Worm (Caenorhabditis elegans) whole organism, young adult: Measurements from ENCODE around the gene pgm-3.

Experiments used
- B0261.1 ChIP-seq: sonication (generic microtip); optimal IDR thresholded peaks from 2 replicates; lab custom pipeline; 2016; ENCODE audit warnings: mild to moderate bottlenecking, missing genetic modification characterization, moderate library complexity, missing compliant biosample characterization
- B0336.3 ChIP-seq: fragments of 200-800 bp; sonication (Bioruptor generic); IDR thresholded peaks from 2 replicates; pipeline ENCODE4 v1.3.6; 2022; ENCODE audit warnings: missing genetic modification characterization, missing compliant biosample characterization
- F23B12.7 ChIP-seq: sonication (generic microtip); optimal IDR thresholded peaks from 2 replicates; lab custom pipeline; 2017; ENCODE audit warnings: missing genetic modification characterization, mild to moderate bottlenecking, missing compliant biosample characterization, antibody characterized with exemption, moderate library complexity; ENCODE audit not compliant: insufficient read depth
- F37B4.10 ChIP-seq: fragments of 200-800 bp; sonication (Bioruptor generic); IDR thresholded peaks from 2 replicates; pipeline ENCODE4 v1.3.6; 2022; ENCODE audit warnings: missing genetic modification characterization, missing compliant biosample characterization
- F57A8.1 ChIP-seq: fragments of 200-800 bp; sonication (Bioruptor generic); optimal IDR thresholded peaks from 2 replicates; lab custom pipeline; 2018; ENCODE audit warnings: mild to moderate bottlenecking, missing genetic modification characterization, moderate library complexity, missing compliant biosample characterization
- K12H6.12 ChIP-seq: fragments of 200-800 bp; sonication (Bioruptor generic); optimal IDR thresholded peaks from 2 replicates; lab custom pipeline; 2018; ENCODE audit warnings: mild to moderate bottlenecking, missing genetic modification characterization, missing compliant biosample characterization
- T26A5.8 ChIP-seq: sonication (generic microtip); optimal IDR thresholded peaks from 2 replicates; lab custom pipeline; 2016; ENCODE audit warnings: missing genetic modification characterization, missing compliant biosample characterization
- Y53F4B.3 ChIP-seq: fragments of 200-800 bp; sonication (Bioruptor generic); IDR thresholded peaks from 2 replicates; pipeline ENCODE4 v1.3.6; 2022; ENCODE audit warnings: missing genetic modification reagents, missing genetic modification characterization, missing compliant biosample characterization
- Y67H2A.10 ChIP-seq: fragments of 200-800 bp; sonication (Bioruptor generic); conservative IDR thresholded peaks from 2 replicates; pipeline ENCODE4 v1.3.6; 2022; ENCODE audit warnings: missing genetic modification reagents, missing genetic modification characterization, missing compliant biosample characterization
- Y95B8A.8 ChIP-seq: fragments of 200-800 bp; sonication (Bioruptor generic); IDR thresholded peaks from 2 replicates; pipeline ENCODE4 v1.3.6; 2022; ENCODE audit warnings: missing genetic modification reagents, missing genetic modification characterization, missing compliant biosample characterization
- ama-1 ChIP-seq, 3 experiments: fragments of 150-350 bp in 1 of 3; sonication (generic microtip) in 2 of 3; optimal IDR thresholded peaks; 2 replicates each; lab custom pipeline; 2014 to 2018; ENCODE audit warnings: missing biosample characterization in 2 of 3, missing genetic modification characterization in 2 of 3, missing genetic modification reagents in 2 of 3
- aptf-3 ChIP-seq: fragments of 200-800 bp; sonication (Bioruptor generic); IDR thresholded peaks from 2 replicates; pipeline ENCODE4 v1.3.6; 2022; ENCODE audit warnings: missing genetic modification characterization, missing compliant biosample characterization
- attf-3 ChIP-seq: fragments of 200-800 bp; sonication (Bioruptor generic); conservative IDR thresholded peaks from 2 replicates; pipeline ENCODE4 v1.3.6; 2022; ENCODE audit warnings: missing genetic modification reagents, missing genetic modification characterization, missing compliant biosample characterization
- ceh-27 ChIP-seq: fragments of 200-800 bp; sonication (Bioruptor generic); optimal IDR thresholded peaks from 2 replicates; lab custom pipeline; 2018; ENCODE audit warnings: mild to moderate bottlenecking, missing genetic modification characterization, moderate library complexity, missing compliant biosample characterization
- ceh-40 ChIP-seq: fragments of 200-800 bp; sonication (Bioruptor generic); IDR thresholded peaks from 2 replicates; pipeline ENCODE4 v1.3.6; 2022; ENCODE audit warnings: missing genetic modification characterization, missing compliant biosample characterization
- ceh-79 ChIP-seq: sonication (generic microtip); optimal IDR thresholded peaks from 2 replicates; lab custom pipeline; 2017; ENCODE audit warnings: mild to moderate bottlenecking, missing genetic modification characterization, missing compliant biosample characterization
- ceh-91 ChIP-seq: fragments of 200-800 bp; sonication (Bioruptor generic); IDR thresholded peaks from 2 replicates; pipeline ENCODE4 v1.3.6; 2022; ENCODE audit warnings: missing genetic modification reagents, missing genetic modification characterization, missing compliant biosample characterization
- efl-1 ChIP-seq: fragments of 150-350 bp; optimal IDR thresholded peaks from 2 replicates; lab custom pipeline; 2014; ENCODE audit warnings: missing biosample characterization, missing genetic modification reagents, missing genetic modification characterization
- egl-18 ChIP-seq: fragments of 200-800 bp; sonication (Bioruptor generic); IDR thresholded peaks from 2 replicates; pipeline ENCODE4 v1.3.6; 2022; ENCODE audit warnings: missing genetic modification reagents, missing genetic modification characterization, missing compliant biosample characterization
- gei-17 ChIP-seq: fragments of 200-800 bp; sonication (Bioruptor generic); optimal IDR thresholded peaks from 2 replicates; lab custom pipeline; 2018; ENCODE audit warnings: mild to moderate bottlenecking, missing genetic modification characterization, missing compliant biosample characterization
- him-1 ChIP-seq: sonication (generic microtip); optimal IDR thresholded peaks from 2 replicates; lab custom pipeline; 2016; ENCODE audit warnings: missing genotype, missing genetic modification reagents, missing genetic modification characterization, missing compliant biosample characterization
- hmg-1.2 ChIP-seq: fragments of 200-800 bp; sonication (Bioruptor generic); IDR thresholded peaks from 2 replicates; pipeline ENCODE4 v1.3.6; 2022; ENCODE audit warnings: missing genetic modification reagents, missing genetic modification characterization, missing compliant biosample characterization
- hmg-20 ChIP-seq: fragments of 200-800 bp; sonication (Bioruptor generic); IDR thresholded peaks from 2 replicates; pipeline ENCODE4 v1.3.6; 2022; ENCODE audit warnings: missing genetic modification reagents, missing genetic modification characterization, missing compliant biosample characterization
- let-607 ChIP-seq, 2 experiments: fragments of 200-800 bp in 1 of 2; sonication (Bioruptor generic) in 1 of 2; sonication (generic microtip) in 1 of 2; optimal IDR thresholded peaks; 2 replicates each; lab custom pipeline; 2016 to 2018; ENCODE audit warnings: mild to moderate bottlenecking in 2 of 2, missing compliant biosample characterization in 2 of 2, missing genetic modification characterization in 2 of 2, moderate library complexity in 2 of 2, missing genotype in 1 of 2
- lin-26 ChIP-seq: fragments of 200-800 bp; sonication (Bioruptor generic); IDR thresholded peaks from 2 replicates; pipeline ENCODE4 v1.3.6; 2022; ENCODE audit warnings: missing genetic modification reagents, missing genetic modification characterization, missing compliant biosample characterization
- lsl-1 ChIP-seq: fragments of 200-800 bp; sonication (Bioruptor generic); optimal IDR thresholded peaks from 2 replicates; lab custom pipeline; 2018; ENCODE audit warnings: mild to moderate bottlenecking, missing genetic modification characterization, moderate library complexity, missing compliant biosample characterization
- lsy-27 ChIP-seq: sonication (generic microtip); optimal IDR thresholded peaks from 2 replicates; lab custom pipeline; 2017; ENCODE audit warnings: missing genetic modification characterization, mild to moderate bottlenecking, missing compliant biosample characterization, antibody characterized with exemption, missing genotype, borderline replicate concordance; ENCODE audit not compliant: insufficient read depth
- madf-6 ChIP-seq: fragments of 200-800 bp; sonication (Bioruptor generic); IDR thresholded peaks from 2 replicates; pipeline ENCODE4 v1.3.6; 2022; ENCODE audit warnings: missing genetic modification reagents, missing genetic modification characterization, missing compliant biosample characterization
- madf-8 ChIP-seq: fragments of 200-800 bp; sonication (Bioruptor generic); conservative IDR thresholded peaks from 2 replicates; pipeline ENCODE4 v1.3.6; 2022; ENCODE audit warnings: missing genetic modification reagents, missing genetic modification characterization, missing compliant biosample characterization
- mcd-1 ChIP-seq: fragments of 200-800 bp; sonication (Bioruptor generic); IDR thresholded peaks from 2 replicates; pipeline ENCODE4 v1.3.6; 2022; ENCODE audit warnings: missing genetic modification reagents, missing genetic modification characterization, missing compliant biosample characterization
- mel-28 ChIP-seq: sonication (generic microtip); optimal IDR thresholded peaks from 2 replicates; lab custom pipeline; 2016; ENCODE audit warnings: borderline replicate concordance, mild to moderate bottlenecking, missing genetic modification characterization, missing compliant biosample characterization
- nfya-1 ChIP-seq: sonication (generic microtip); optimal IDR thresholded peaks from 2 replicates; lab custom pipeline; 2017; ENCODE audit warnings: antibody characterized with exemption, missing compliant biosample characterization, missing genetic modification characterization, borderline replicate concordance; ENCODE audit not compliant: insufficient read depth
- nfya-2 ChIP-seq: fragments of 200-800 bp; sonication (Bioruptor generic); IDR thresholded peaks from 2 replicates; pipeline ENCODE4 v1.3.6; 2022; ENCODE audit warnings: missing genetic modification reagents, missing genetic modification characterization, missing compliant biosample characterization
- nfyb-1 ChIP-seq: fragments of 200-800 bp; sonication (Bioruptor generic); IDR thresholded peaks from 2 replicates; pipeline ENCODE4 v1.3.6; 2022; ENCODE audit warnings: missing genetic modification reagents, missing genetic modification characterization, missing compliant biosample characterization
- nhr-120 ChIP-seq: fragments of 200-800 bp; sonication (Bioruptor generic); IDR thresholded peaks from 2 replicates; pipeline ENCODE4 v1.3.6; 2022; ENCODE audit warnings: missing genetic modification characterization, missing compliant biosample characterization
- nhr-179 ChIP-seq: sonication (generic microtip); optimal IDR thresholded peaks from 2 replicates; lab custom pipeline; 2016; ENCODE audit warnings: mild to moderate bottlenecking, missing genetic modification characterization, missing compliant biosample characterization
- nhr-27 ChIP-seq: fragments of 200-800 bp; sonication (Bioruptor generic); optimal IDR thresholded peaks from 2 replicates; lab custom pipeline; 2018; ENCODE audit warnings: mild to moderate bottlenecking, missing genetic modification characterization, moderate library complexity, missing compliant biosample characterization
- rec-8 ChIP-seq, 2 experiments: sonication (generic microtip); optimal IDR thresholded peaks; 2 replicates each; lab custom pipeline; 2016; ENCODE audit warnings: mild to moderate bottlenecking in 2 of 2, missing genetic modification characterization in 2 of 2, missing genetic modification reagents in 2 of 2, missing genotype in 2 of 2, missing biosample characterization in 1 of 2, missing compliant biosample characterization in 1 of 2, moderate library complexity in 1 of 2
- sdz-38 ChIP-seq: sonication (generic microtip); optimal IDR thresholded peaks from 2 replicates; lab custom pipeline; 2016; ENCODE audit warnings: missing genotype, missing genetic modification characterization, missing compliant biosample characterization
- snpc-1.1 ChIP-seq: sonication (generic microtip); optimal IDR thresholded peaks from 2 replicates; lab custom pipeline; 2017; ENCODE audit warnings: missing genetic modification characterization, mild to moderate bottlenecking, missing compliant biosample characterization, antibody characterized with exemption, moderate library complexity, missing genotype, missing genetic modification reagents; ENCODE audit not compliant: insufficient read depth
- snpc-1.3 ChIP-seq: sonication (generic microtip); optimal IDR thresholded peaks from 2 replicates; lab custom pipeline; 2017; ENCODE audit warnings: missing genetic modification characterization, mild to moderate bottlenecking, missing compliant biosample characterization, antibody characterized with exemption, moderate library complexity, missing genotype, missing genetic modification reagents; ENCODE audit not compliant: insufficient read depth
- unc-62 ChIP-seq: fragments of 150-350 bp; optimal IDR thresholded peaks from 2 replicates; lab custom pipeline; 2014; ENCODE audit warnings: missing biosample characterization, missing genetic modification reagents, missing genetic modification characterization
- xnd-1 ChIP-seq: sonication (generic microtip); optimal IDR thresholded peaks from 2 replicates; lab custom pipeline; 2016; ENCODE audit warnings: missing genotype, missing genetic modification reagents, missing genetic modification characterization, missing compliant biosample characterization
- zim-3 ChIP-seq: sonication (generic microtip); optimal IDR thresholded peaks from 2 replicates; lab custom pipeline; 2017; ENCODE audit warnings: mild to moderate bottlenecking, missing genetic modification characterization, moderate library complexity, missing compliant biosample characterization
- ztf-26 ChIP-seq: sonication (generic microtip); optimal IDR thresholded peaks from 2 replicates; lab custom pipeline; 2017; ENCODE audit warnings: missing genetic modification characterization, missing compliant biosample characterization
- ztf-6 ChIP-seq: fragments of 200-800 bp; sonication (Bioruptor generic); IDR thresholded peaks from 2 replicates; pipeline ENCODE4 v1.3.6; 2022; ENCODE audit warnings: missing genetic modification reagents, missing genetic modification characterization, missing compliant biosample characterization

The pgm-3 gene

ce11 chrIV:8743654-8744332, 18.3 kb downstream of the pgm-3 start, which contains the start of gene F21D5.7 (continued):
- TF ChIP-seq lsl-1 (GFP tag; lab: Kevin White, UChicago) = peak; percentile 55
- peak; percentile 24 for TF ChIP-seq unc-62
- TF ChIP-seq ama-1 (optimal IDR thresholded peaks at IDR 0.05; lab: Kevin White, UChicago) = no peak
- no peak for TF ChIP-seq ama-1 (GFP tag; optimal IDR thresholded peaks at IDR 0.05; lab: Kevin White, UChicago)
- TF ChIP-seq nfya-2 (GFP tag; lab: Robert Waterston, UW) = no peak
- TF ChIP-seq gei-17 = no peak
- peak; percentile 71; the same call in 1 of the 2 replicates for TF ChIP-seq B0336.3 (GFP tag; lab: Robert Waterston, UW)
- TF ChIP-seq ceh-79 (tag; lab: Kevin White, UChicago) = no peak
- TF ChIP-seq F37B4.10 (GFP tag; lab: Robert Waterston, UW) = no peak
- no peak for TF ChIP-seq Y67H2A.10 (GFP tag; lab: Robert Waterston, UW)
- TF ChIP-seq Y95B8A.8 (GFP tag; lab: Robert Waterston, UW) = no peak
- no peak for TF ChIP-seq egl-18
- no peak for TF ChIP-seq Y53F4B.3
- no peak for TF ChIP-seq nhr-27 (tag; lab: Kevin White, UChicago)
- TF ChIP-seq attf-3 (GFP tag; lab: Robert Waterston, UW) = 0 out of 2 replicates have a peak, but pooled peaks have one; percentile 41
- no peak for TF ChIP-seq nhr-120 (GFP tag; lab: Robert Waterston, UW)
- TF ChIP-seq lin-26 (GFP tag; lab: Robert Waterston, UW) = no peak
- TF ChIP-seq zim-3 (tag; lab: Kevin White, UChicago) = no peak
- TF ChIP-seq K12H6.12 (tag; lab: Kevin White, UChicago) = peak; percentile 19
- TF ChIP-seq snpc-1.3 (tag; lab: Kevin White, UChicago) = peak; percentile 34
- no peak for TF ChIP-seq mel-28 (tag; lab: Kevin White, UChicago)
- TF ChIP-seq nfya-1 (tag; lab: Kevin White, UChicago) = no peak
- peak; percentile 36 for TF ChIP-seq madf-8 (GFP tag; lab: Robert Waterston, UW)
- no peak for TF ChIP-seq him-1 (tag; lab: Kevin White, UChicago)
- no peak for TF ChIP-seq ceh-40 (GFP tag; lab: Robert Waterston, UW)
- TF ChIP-seq ceh-27 (GFP tag; lab: Kevin White, UChicago) = peak; percentile 43
- no peak for TF ChIP-seq lsy-27 (tag; lab: Kevin White, UChicago)
- TF ChIP-seq rec-8 (tag; optimal IDR thresholded peaks at IDR 0.05; lab: Kevin White, UChicago) = no peak
- TF ChIP-seq ztf-6 = no peak
- peak; percentile 75 for TF ChIP-seq mcd-1 (GFP tag; lab: Robert Waterston, UW)
- TF ChIP-seq hmg-20 (GFP tag; lab: Robert Waterston, UW) = peak; percentile 29; the same call in 1 of the 2 replicates
- no peak for TF ChIP-seq ztf-26
- TF ChIP-seq madf-6 (GFP tag; lab: Robert Waterston, UW) = peak; percentile 69
- no peak for TF ChIP-seq nhr-179
- no peak for TF ChIP-seq B0261.1 (tag; lab: Kevin White, UChicago)
- no peak for TF ChIP-seq F57A8.1 (GFP tag; lab: Kevin White, UChicago)
- peak; percentile 97 for TF ChIP-seq let-607 (tag; optimal IDR thresholded peaks at IDR 0.05; lab: Kevin White, UChicago)
- TF ChIP-seq sdz-38 = no peak
- TF ChIP-seq efl-1 (GFP tag; lab: Kevin White, UChicago) = peak; percentile 37
- no peak for TF ChIP-seq xnd-1 (tag; lab: Kevin White, UChicago)
- no peak for TF ChIP-seq aptf-3 (GFP tag; lab: Robert Waterston, UW)
- no peak for TF ChIP-seq ceh-91 (GFP tag; lab: Robert Waterston, UW)
- no peak for TF ChIP-seq snpc-1.1 (tag; lab: Kevin White, UChicago)
- TF ChIP-seq T26A5.8 (tag; lab: Kevin White, UChicago) = no peak
- peak; percentile 79 for TF ChIP-seq nfyb-1 (GFP tag; lab: Robert Waterston, UW)
- TF ChIP-seq F23B12.7 (tag; lab: Kevin White, UChicago) = peak; percentile 63
- TF ChIP-seq hmg-1.2 (GFP tag; lab: Robert Waterston, UW) = peak; percentile 52
